Worm (Caenorhabditis elegans): ENCODE measurements around the gene ins-7.

ce11 chrIV:9716490-9716889 lies 33.8 kb upstream of the ins-7 start:
- TF ChIP-seq lsy-2 (tag; optimal IDR thresholded peaks at IDR 0.05), result peak in 1 of 2 experiments; percentile 40
- TF ChIP-seq elt-3 (tag; optimal IDR thresholded peaks at IDR 0.05), result peak in 5 of 6 experiments; percentile 49 to 81 (median 66)
- no peak for TF ChIP-seq efl-3 (GFP tag; optimal IDR thresholded peaks at IDR 0.05)
- no peak for TF ChIP-seq egl-13 (tag; optimal IDR thresholded peaks at IDR 0.05)
- TF ChIP-seq unc-130 (tag; optimal IDR thresholded peaks at IDR 0.05), result no peak
- TF ChIP-seq nhr-71 (tag; optimal IDR thresholded peaks at IDR 0.05), result peak; percentile 36
- TF ChIP-seq nhr-77 (tag; optimal IDR thresholded peaks at IDR 0.05), result no peak
- no peak for TF ChIP-seq C34B4.2 (tag; optimal IDR thresholded peaks at IDR 0.05)
- TF ChIP-seq mdl-1 (tag; optimal IDR thresholded peaks at IDR 0.05), result no peak
